Worm (Caenorhabditis elegans) whole organism, young adult: ENCODE measurements around the gene F53B2.8.

Experiments used
- B0019.2 ChIP-seq: fragments of 200-800 bp; sonication (Bioruptor generic); conservative IDR thresholded peaks from 2 replicates; pipeline ENCODE4 v1.3.6; 2022; ENCODE audit warnings: missing genetic modification reagents, missing genetic modification characterization, missing compliant biosample characterization
- B0336.3 ChIP-seq: fragments of 200-800 bp; sonication (Bioruptor generic); IDR thresholded peaks from 2 replicates; pipeline ENCODE4 v1.3.6; 2022; ENCODE audit warnings: missing genetic modification characterization, missing compliant biosample characterization
- F10E7.11 ChIP-seq: sonication (generic microtip); optimal IDR thresholded peaks from 2 replicates; lab custom pipeline; 2017; ENCODE audit warnings: mild to moderate bottlenecking, missing genetic modification characterization, moderate library complexity, missing compliant biosample characterization
- F23B12.7 ChIP-seq: sonication (generic microtip); optimal IDR thresholded peaks from 2 replicates; lab custom pipeline; 2017; ENCODE audit warnings: missing genetic modification characterization, mild to moderate bottlenecking, missing compliant biosample characterization, antibody characterized with exemption, moderate library complexity; ENCODE audit not compliant: insufficient read depth
- F49E8.2 ChIP-seq: sonication (generic microtip); optimal IDR thresholded peaks from 3 replicates; lab custom pipeline; 2017; ENCODE audit warnings: missing genetic modification characterization, mild to moderate bottlenecking, missing compliant biosample characterization, antibody characterized with exemption, moderate library complexity; ENCODE audit not compliant: insufficient read depth
- F55B11.4 ChIP-seq: sonication (generic microtip); optimal IDR thresholded peaks from 2 replicates; lab custom pipeline; 2016; ENCODE audit warnings: missing compliant biosample characterization, missing genetic modification characterization, borderline replicate concordance; ENCODE audit not compliant: insufficient read depth
- T26A5.8 ChIP-seq: sonication (generic microtip); optimal IDR thresholded peaks from 2 replicates; lab custom pipeline; 2016; ENCODE audit warnings: missing genetic modification characterization, missing compliant biosample characterization
- Y79H2A.3 ChIP-seq: fragments of 200-800 bp; sonication (Bioruptor generic); conservative IDR thresholded peaks from 2 replicates; pipeline ENCODE4 v1.3.6; 2022; ENCODE audit warnings: missing genetic modification reagents, missing genetic modification characterization, missing compliant biosample characterization
- ZK185.1 ChIP-seq: sonication (generic microtip); optimal IDR thresholded peaks from 2 replicates; lab custom pipeline; 2016; ENCODE audit warnings: mild to moderate bottlenecking, missing genetic modification characterization, missing compliant biosample characterization; ENCODE audit not compliant: poor library complexity, severe bottlenecking
- akir-1 ChIP-seq: fragments of 200-800 bp; sonication (Bioruptor generic); optimal IDR thresholded peaks from 2 replicates; lab custom pipeline; 2018; ENCODE audit warnings: mild to moderate bottlenecking, missing genetic modification characterization, moderate library complexity, missing compliant biosample characterization
- ama-1 ChIP-seq, 3 experiments: fragments of 150-350 bp in 1 of 3; sonication (generic microtip) in 2 of 3; optimal IDR thresholded peaks; 2 replicates each; lab custom pipeline; 2014 to 2018; ENCODE audit warnings: missing biosample characterization in 2 of 3, missing genetic modification characterization in 2 of 3, missing genetic modification reagents in 2 of 3
- aptf-3 ChIP-seq: fragments of 200-800 bp; sonication (Bioruptor generic); IDR thresholded peaks from 2 replicates; pipeline ENCODE4 v1.3.6; 2022; ENCODE audit warnings: missing genetic modification characterization, missing compliant biosample characterization
- bed-1 ChIP-seq: fragments of 200-800 bp; sonication (Bioruptor generic); IDR thresholded peaks from 2 replicates; pipeline ENCODE4 v1.3.6; 2022; ENCODE audit warnings: missing genetic modification reagents, missing genetic modification characterization, missing compliant biosample characterization
- ccch-3 ChIP-seq: fragments of 200-800 bp; sonication (Bioruptor generic); optimal IDR thresholded peaks from 2 replicates; lab custom pipeline; 2018; ENCODE audit warnings: mild to moderate bottlenecking, missing genetic modification characterization, missing compliant biosample characterization
- cebp-1 ChIP-seq, 2 experiments: fragments of 200-800 bp in 1 of 2; sonication (Bioruptor generic) in 1 of 2; sonication (generic microtip) in 1 of 2; IDR thresholded peaks in 1 of 2; optimal IDR thresholded peaks in 1 of 2; 2 replicates each; pipeline versions ENCODE4 v1.3.6 to Lab custom; 2017 to 2022; ENCODE audit warnings: missing compliant biosample characterization in 2 of 2, missing genetic modification characterization in 2 of 2, mild to moderate bottlenecking in 1 of 2, missing genetic modification reagents in 1 of 2, moderate library complexity in 1 of 2
- ceh-79 ChIP-seq: sonication (generic microtip); optimal IDR thresholded peaks from 2 replicates; lab custom pipeline; 2017; ENCODE audit warnings: mild to moderate bottlenecking, missing genetic modification characterization, missing compliant biosample characterization
- dpff-1 ChIP-seq: sonication (generic microtip); optimal IDR thresholded peaks from 2 replicates; lab custom pipeline; 2017; ENCODE audit warnings: mild to moderate bottlenecking, missing genetic modification characterization, missing compliant biosample characterization
- egrh-3 ChIP-seq: fragments of 200-800 bp; sonication (Bioruptor generic); IDR thresholded peaks from 2 replicates; pipeline ENCODE4 v1.3.6; 2022; ENCODE audit warnings: missing genetic modification reagents, missing genetic modification characterization, missing compliant biosample characterization
- hmg-1.2 ChIP-seq: fragments of 200-800 bp; sonication (Bioruptor generic); IDR thresholded peaks from 2 replicates; pipeline ENCODE4 v1.3.6; 2022; ENCODE audit warnings: missing genetic modification reagents, missing genetic modification characterization, missing compliant biosample characterization
- lsy-27 ChIP-seq: sonication (generic microtip); optimal IDR thresholded peaks from 2 replicates; lab custom pipeline; 2017; ENCODE audit warnings: missing genetic modification characterization, mild to moderate bottlenecking, missing compliant biosample characterization, antibody characterized with exemption, missing genotype, borderline replicate concordance; ENCODE audit not compliant: insufficient read depth
- madf-10 ChIP-seq: sonication (generic microtip); optimal IDR thresholded peaks from 2 replicates; lab custom pipeline; 2016; ENCODE audit warnings: mild to moderate bottlenecking, missing genetic modification characterization, missing compliant biosample characterization
- mcd-1 ChIP-seq: fragments of 200-800 bp; sonication (Bioruptor generic); IDR thresholded peaks from 2 replicates; pipeline ENCODE4 v1.3.6; 2022; ENCODE audit warnings: missing genetic modification reagents, missing genetic modification characterization, missing compliant biosample characterization
- mxl-1 ChIP-seq: sonication (generic microtip); optimal IDR thresholded peaks from 2 replicates; lab custom pipeline; 2016; ENCODE audit warnings: missing genetic modification characterization, missing compliant biosample characterization
- nhr-179 ChIP-seq: sonication (generic microtip); optimal IDR thresholded peaks from 2 replicates; lab custom pipeline; 2016; ENCODE audit warnings: mild to moderate bottlenecking, missing genetic modification characterization, missing compliant biosample characterization
- nhr-90 ChIP-seq: sonication (generic microtip); optimal IDR thresholded peaks from 2 replicates; lab custom pipeline; 2016; ENCODE audit warnings: missing genotype, mild to moderate bottlenecking, missing genetic modification characterization, missing compliant biosample characterization
- repo-1 ChIP-seq: sonication (generic microtip); optimal IDR thresholded peaks from 2 replicates; lab custom pipeline; 2017; ENCODE audit warnings: mild to moderate bottlenecking, missing genetic modification characterization, missing compliant biosample characterization
- snpc-1.3 ChIP-seq: sonication (generic microtip); optimal IDR thresholded peaks from 2 replicates; lab custom pipeline; 2017; ENCODE audit warnings: missing genetic modification characterization, mild to moderate bottlenecking, missing compliant biosample characterization, antibody characterized with exemption, moderate library complexity, missing genotype, missing genetic modification reagents; ENCODE audit not compliant: insufficient read depth
- snpc-3.4 ChIP-seq: sonication (generic microtip); optimal IDR thresholded peaks from 2 replicates; lab custom pipeline; 2017; ENCODE audit warnings: missing genetic modification characterization, mild to moderate bottlenecking, missing compliant biosample characterization, antibody characterized with exemption, moderate library complexity, missing genotype, missing genetic modification reagents
- tbp1 ChIP-seq: fragments of 200-800 bp; sonication (Bioruptor generic); optimal IDR thresholded peaks from 2 replicates; lab custom pipeline; 2018; ENCODE audit warnings: mild to moderate bottlenecking, missing genetic modification characterization, missing compliant biosample characterization
- tlf-1 ChIP-seq: fragments of 200-800 bp; sonication (Bioruptor generic); optimal IDR thresholded peaks from 2 replicates; lab custom pipeline; 2018; ENCODE audit warnings: mild to moderate bottlenecking, missing genetic modification characterization, missing compliant biosample characterization
- unc-62 ChIP-seq: fragments of 150-350 bp; optimal IDR thresholded peaks from 2 replicates; lab custom pipeline; 2014; ENCODE audit warnings: missing biosample characterization, missing genetic modification reagents, missing genetic modification characterization
- ztf-28 ChIP-seq: fragments of 200-800 bp; sonication (Bioruptor generic); IDR thresholded peaks from 2 replicates; pipeline ENCODE4 v1.3.6; 2022; ENCODE audit warnings: missing genetic modification reagents, missing genetic modification characterization, missing compliant biosample characterization

Gene F53B2.8

DNA sequence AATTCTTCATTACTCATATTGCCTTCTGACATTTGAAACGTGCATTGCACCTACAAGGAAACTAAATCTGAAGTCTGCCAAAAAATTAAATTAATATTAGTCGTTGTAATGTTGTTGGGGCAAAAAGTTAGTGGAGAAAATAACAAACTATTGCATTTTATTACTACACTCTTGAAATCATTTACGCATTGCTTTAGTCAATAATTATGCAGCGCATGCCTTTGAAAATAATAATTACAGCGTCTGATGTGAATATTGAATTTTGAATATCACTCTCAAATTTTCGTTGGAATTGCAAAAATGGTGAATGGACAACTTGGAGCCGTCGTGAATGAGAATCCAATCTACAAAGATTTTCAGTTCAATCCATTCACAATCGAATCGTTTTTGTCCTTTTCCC lies 29.0 kb downstream of the F53B2.8 start, which contains the start of gene sru-19:
Gene sru-19, plus strand, starts transcription at position 301 of the 400 bp plus-strand sequence.
- TF ChIP-seq tbp1 (GFP tag; lab: Kevin White, UChicago) (no peak), F55B11.4 (tag; lab: Kevin White, UChicago) (no peak), lsy-27 (tag; lab: Kevin White, UChicago) (no peak), F23B12.7 (tag; lab: Kevin White, UChicago) (no peak), madf-10 (tag; lab: Kevin White, UChicago) (no peak), ceh-79 (no peak), tlf-1 (GFP tag; lab: Kevin White, UChicago) (no peak), F10E7.11 (no peak), ZK185.1 (tag; lab: Kevin White, UChicago) (no peak), unc-62 (GFP tag; lab: Kevin White, UChicago) (no peak), F49E8.2 (tag; lab: Kevin White, UChicago) (no peak), snpc-3.4 (tag; lab: Kevin White, UChicago) (no peak), snpc-1.3 (no peak), cebp-1 (GFP tag; IDR thresholded peaks at IDR 0.05; lab: Robert Waterston, UW) (no peak), cebp-1 (tag; optimal IDR thresholded peaks at IDR 0.05; lab: Kevin White, UChicago) (no peak)
- TF ChIP-seq, all 124 proteins: peak for 0

DNA sequence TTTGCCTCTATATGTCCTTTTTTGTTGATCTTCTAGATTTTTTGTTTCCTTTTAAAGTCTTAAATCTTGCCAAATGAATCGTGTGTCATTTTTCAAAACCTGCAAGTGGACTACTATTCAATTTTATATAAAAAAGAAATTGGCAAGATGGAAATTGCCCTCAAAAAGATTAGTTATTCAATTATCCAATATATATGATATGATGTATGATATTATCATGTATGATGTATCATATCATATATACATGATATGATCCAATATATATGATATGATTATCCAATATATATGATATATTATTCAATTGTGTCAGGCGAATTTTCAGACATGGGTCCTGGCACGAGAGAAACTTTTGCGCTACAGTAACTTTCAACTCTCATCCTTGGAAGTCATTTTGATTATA lies 32.0 kb downstream of the F53B2.8 start, which contains the start of gene sru-20:
Gene sru-20, plus strand, starts transcription at position 301 of the 400 bp plus-strand sequence.
- no peak for TF ChIP-seq ama-1 (optimal IDR thresholded peaks at IDR 0.05; lab: Kevin White, UChicago)
- peak in 1 of 2 experiments; percentile 30 for TF ChIP-seq ama-1 (GFP tag; optimal IDR thresholded peaks at IDR 0.05; lab: Kevin White, UChicago)
- TF ChIP-seq B0019.2, result no peak
- TF ChIP-seq, all 124 proteins: peak for 1

DNA sequence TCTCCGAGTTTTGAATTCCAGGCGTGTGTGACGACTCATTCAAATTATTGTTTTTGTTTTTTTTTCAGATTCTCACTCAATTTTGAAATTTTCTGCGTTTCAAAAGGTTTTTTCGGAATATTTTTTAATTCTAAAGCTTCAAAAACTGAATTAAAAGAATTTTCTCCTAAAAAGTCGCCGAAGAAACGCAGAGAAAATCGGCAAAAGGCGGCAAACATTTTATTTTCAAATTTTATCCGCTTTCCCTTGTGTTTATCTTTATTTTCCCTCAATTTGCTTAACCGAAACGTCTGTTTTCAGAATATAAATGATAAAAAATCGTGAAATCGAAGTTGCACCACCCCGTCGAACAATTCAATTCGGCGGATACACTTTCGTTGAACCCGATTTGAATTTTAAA lies 36.7 kb downstream of the F53B2.8 start, which contains the start of gene him-6:
Gene him-6, plus strand, starts transcription at position 301 of the 400 bp plus-strand sequence.
- TF ChIP-seq T26A5.8 (no peak), mcd-1 (GFP tag; lab: Robert Waterston, UW) (no peak), egrh-3 (GFP tag; lab: Robert Waterston, UW) (no peak), F23B12.7 (tag; lab: Kevin White, UChicago) (no peak), hmg-1.2 (GFP tag; lab: Robert Waterston, UW) (no peak), Y79H2A.3 (GFP tag; lab: Robert Waterston, UW) (no peak), nhr-179 (tag; lab: Kevin White, UChicago) (no peak), ccch-3 (GFP tag; lab: Kevin White, UChicago) (no peak), mxl-1 (no peak), akir-1 (no peak), dpff-1 (tag; lab: Kevin White, UChicago) (no peak), ztf-28 (GFP tag; lab: Robert Waterston, UW) (no peak), B0336.3 (GFP tag; lab: Robert Waterston, UW) (no peak)

- TF ChIP-seq aptf-3 (GFP tag; lab: Robert Waterston, UW) (no peak), bed-1 (no peak), cebp-1 (GFP tag; IDR thresholded peaks at IDR 0.05; lab: Robert Waterston, UW) (no peak), cebp-1 (tag; optimal IDR thresholded peaks at IDR 0.05; lab: Kevin White, UChicago) (no peak), hmg-1.2 (GFP tag; lab: Robert Waterston, UW) (no peak), nhr-90 (tag; lab: Kevin White, UChicago) (no peak), repo-1 (no peak)
Observed at ce11 chrIV:12487194-12487593, 40.0 kb downstream of the F53B2.8 start, which contains the start of gene sru-26. sru-26 (plus strand) TSS chrIV:12487494.
